Fruit fly (Drosophila melanogaster): Measurements from ENCODE around the gene Ggt-1.
A peak's percentile ranks its signal among the peaks of the same experiment; 100 is the strongest.

The Ggt-1 gene

DNA sequence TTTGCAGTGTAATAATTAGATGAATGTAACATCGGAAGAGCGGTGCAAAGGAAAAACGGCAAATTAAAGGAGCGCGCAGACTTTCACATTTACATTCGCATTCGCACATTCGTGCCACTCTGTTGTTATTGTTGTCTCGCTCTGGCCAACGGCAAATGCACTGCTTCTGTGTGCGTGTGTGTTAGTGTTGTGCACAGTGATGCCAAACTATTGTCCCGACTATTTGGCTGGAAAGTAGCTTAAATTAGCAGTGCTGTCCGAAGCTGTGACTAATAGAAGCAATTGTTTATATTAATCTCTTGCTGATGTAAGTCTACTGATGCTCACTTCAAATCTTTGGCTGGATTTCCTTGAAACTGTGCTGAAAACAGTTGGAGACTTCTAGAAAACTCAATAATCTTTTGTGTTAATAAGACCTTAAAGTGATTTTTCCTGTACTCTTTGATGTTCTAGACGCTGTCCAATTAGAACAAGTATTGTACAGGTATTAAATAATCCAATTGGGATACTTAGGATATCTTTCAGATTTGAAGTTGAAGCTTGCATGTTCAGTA lies 3.7 kb upstream of the Ggt-1 start:
- peak; percentile 27 for TF ChIP-seq CG10267 (tag; optimal IDR thresholded peaks at IDR 0.05)
- no peak for TF ChIP-seq Myb (GFP tag; optimal IDR thresholded peaks at IDR 0.05)
- peak; percentile 19 for TF ChIP-seq Elba2 (GFP tag; optimal IDR thresholded peaks at IDR 0.05)
- TF ChIP-seq CG13624 (GFP tag; optimal IDR thresholded peaks at IDR 0.05) = peak; percentile 14
- TF ChIP-seq YL-1 (GFP tag; optimal IDR thresholded peaks at IDR 0.05) = no peak
- peak; percentile 89 for TF ChIP-seq row (GFP tag; IDR thresholded peaks at IDR 0.05)
- TF ChIP-seq CG1603 (tag; optimal IDR thresholded peaks at IDR 0.05) = peak; percentile 6
- TF ChIP-seq CG34422 (GFP tag; IDR thresholded peaks at IDR 0.05) = 0 out of 3 replicates have a peak, but pooled peaks have one; percentile 6
- peak; percentile 13; the same call in 1 of the 2 replicates for TF ChIP-seq CG32532 (GFP tag; IDR thresholded peaks at IDR 0.05)
- peak in 1 of 2 experiments; percentile 13 for TF ChIP-seq chif (GFP tag; optimal IDR thresholded peaks at IDR 0.05)
- TF ChIP-seq CG14710 (tag; optimal IDR thresholded peaks at IDR 0.05) = peak; percentile 13
- TF ChIP-seq mam (GFP tag; optimal IDR thresholded peaks at IDR 0.05) = peak; percentile 49
- TF ChIP-seq gsb-n (tag; optimal IDR thresholded peaks at IDR 0.05) = peak; percentile 39
- peak; percentile 23; the same call in 1 of the 3 replicates for TF ChIP-seq Aef1 (GFP tag; IDR thresholded peaks at IDR 0.05)
- peak; percentile 32 for TF ChIP-seq CG12391 (tag; optimal IDR thresholded peaks at IDR 0.05)
- TF ChIP-seq Six4 (GFP tag; optimal IDR thresholded peaks at IDR 0.05) = peak; percentile 20
- TF ChIP-seq CG15514 (GFP tag; optimal IDR thresholded peaks at IDR 0.05) = peak; percentile 1
- no peak for TF ChIP-seq sqz (GFP tag; optimal IDR thresholded peaks at IDR 0.05)
- TF ChIP-seq CG7839 (tag; optimal IDR thresholded peaks at IDR 0.05) = no peak
- peak; percentile 21 for TF ChIP-seq vvl (GFP tag; IDR thresholded peaks at IDR 0.05)
- no peak for TF ChIP-seq nerfin-1 (tag; optimal IDR thresholded peaks at IDR 0.05)
- no peak for TF ChIP-seq CG14860 (GFP tag; IDR thresholded peaks at IDR 0.05; ENCODE audit: partially characterized antibody)
- peak; percentile 14 for TF ChIP-seq gem (tag; optimal IDR thresholded peaks at IDR 0.05)
- peak; percentile 98 for TF ChIP-seq Sry-β (GFP tag; optimal IDR thresholded peaks at IDR 0.05)
- TF ChIP-seq kay (GFP tag; optimal IDR thresholded peaks at IDR 0.05) = peak; percentile 24
- TF ChIP-seq CG17912 (GFP tag; optimal IDR thresholded peaks at IDR 0.05) = no peak
- no peak for TF ChIP-seq D (optimal IDR thresholded peaks at IDR 0.05)
- no peak for TF ChIP-seq D (GFP tag; optimal IDR thresholded peaks at IDR 0.05)
- TF ChIP-seq D19A (tag; optimal IDR thresholded peaks at IDR 0.05) = no peak
- no peak for TF ChIP-seq prd (optimal IDR thresholded peaks at IDR 0.05)
- peak; percentile 57; the same call in 2 of the 3 replicates for TF ChIP-seq prd (GFP tag; IDR thresholded peaks at IDR 0.05)
- no peak for TF ChIP-seq CG10274 (GFP tag; optimal IDR thresholded peaks at IDR 0.05)
- TF ChIP-seq grau (tag; optimal IDR thresholded peaks at IDR 0.05) = peak; percentile 35
- peak; percentile 66 for TF ChIP-seq Med (GFP tag)
- TF ChIP-seq dan (GFP tag; IDR thresholded peaks at IDR 0.05) = no peak
- TF ChIP-seq rib (GFP tag; IDR thresholded peaks at IDR 0.05) = 0 out of 2 replicates have a peak, but pooled peaks have one; percentile 13
- peak; percentile 24; the same call in 1 of the 2 replicates for TF ChIP-seq MBD-R2 (GFP tag; IDR thresholded peaks at IDR 0.05)
- peak; percentile 4 for TF ChIP-seq CG8290 (GFP tag; optimal IDR thresholded peaks at IDR 0.05)
- TF ChIP-seq CG8290 (tag; optimal IDR thresholded peaks at IDR 0.05) = peak in 1 of 2 experiments; percentile 66
- TF ChIP-seq CG1024 (GFP tag; IDR thresholded peaks at IDR 0.05) = 0 out of 2 replicates have a peak, but pooled peaks have one; percentile 12
- peak; percentile 43 for TF ChIP-seq CoRest (tag; optimal IDR thresholded peaks at IDR 0.05)
- peak; percentile 7 for TF ChIP-seq CG12659 (GFP tag; optimal IDR thresholded peaks at IDR 0.05)
- peak; percentile 12 for TF ChIP-seq CG1233 (GFP tag; optimal IDR thresholded peaks at IDR 0.05)
- TF ChIP-seq esg (GFP tag; conservative IDR thresholded peaks at IDR 0.05) = 0 out of 2 replicates have a peak, but pooled peaks have one; percentile 7
- TF ChIP-seq CG6175 (GFP tag; IDR thresholded peaks at IDR 0.05) = peak; percentile 21; the same call in 1 of the 3 replicates
- TF ChIP-seq CG2199 (GFP tag; IDR thresholded peaks at IDR 0.05) = 0 out of 3 replicates have a peak, but pooled peaks have one; percentile 39
- TF ChIP-seq CG2712 (tag; optimal IDR thresholded peaks at IDR 0.05) = peak; percentile 31
- TF ChIP-seq Mrtf (GFP tag; IDR thresholded peaks at IDR 0.05) = no peak
- peak; percentile 91 for TF ChIP-seq CG10321 (GFP tag; IDR thresholded peaks at IDR 0.05)
- no peak for TF ChIP-seq ato (GFP tag; IDR thresholded peaks at IDR 0.05; ENCODE audit: partially characterized antibody)

All from whole organism, embryonic.